Worm (Caenorhabditis elegans) whole organism, L1 larva: ENCODE results near the gene Y39A3B.7.

Source experiments
- C04F5.9 ChIP-seq: sonication (generic microtip); optimal IDR thresholded peaks from 2 replicates; lab custom pipeline; 2016; ENCODE audit warnings: missing genetic modification characterization, missing compliant biosample characterization
- F16B12.6 ChIP-seq: fragments of 150-350 bp; optimal IDR thresholded peaks from 2 replicates; lab custom pipeline; 2014; ENCODE audit warnings: missing biosample characterization, missing genetic modification characterization
- aly-2 ChIP-seq: fragments of 150-350 bp; optimal IDR thresholded peaks from 2 replicates; lab custom pipeline; 2014; ENCODE audit warnings: missing biosample characterization, missing genetic modification characterization
- ama-1 ChIP-seq: fragments of 150-350 bp; optimal IDR thresholded peaks from 2 replicates; lab custom pipeline; 2014
- blmp-1 ChIP-seq: fragments of 150-350 bp; optimal IDR thresholded peaks from 2 replicates; lab custom pipeline; 2014; ENCODE audit warnings: missing biosample characterization, missing genetic modification characterization
- ceh-63 ChIP-seq: fragments of 200-800 bp; sonication (Bioruptor generic); optimal IDR thresholded peaks from 2 replicates; lab custom pipeline; 2018; ENCODE audit warnings: mild to moderate bottlenecking, missing genetic modification characterization, missing compliant biosample characterization
- ceh-82 ChIP-seq, 3 experiments: fragments of 150-350 bp in 1 of 3; sonication (generic microtip) in 2 of 3; optimal IDR thresholded peaks; 2 replicates each; lab custom pipeline; 2014 to 2017; ENCODE audit warnings: missing biosample characterization in 3 of 3, missing genetic modification characterization in 3 of 3
- ceh-90 ChIP-seq: sonication (generic microtip); optimal IDR thresholded peaks from 2 replicates; lab custom pipeline; 2016; ENCODE audit warnings: missing genetic modification characterization, missing compliant biosample characterization
- ces-1 ChIP-seq: fragments of 150-350 bp; optimal IDR thresholded peaks from 2 replicates; lab custom pipeline; 2014; ENCODE audit warnings: missing biosample characterization, missing genetic modification reagents, missing genetic modification characterization
- dpl-1 ChIP-seq, 3 experiments: fragments of 150-350 bp in 2 of 3; sonication (generic microtip) in 1 of 3; optimal IDR thresholded peaks; 2 replicates each; lab custom pipeline; 2014 to 2017; ENCODE audit warnings: missing biosample characterization in 3 of 3, missing genetic modification characterization in 3 of 3, missing genetic modification reagents in 3 of 3
- dsc-1 ChIP-seq: sonication (generic microtip); optimal IDR thresholded peaks from 2 replicates; lab custom pipeline; 2016; ENCODE audit warnings: mild to moderate bottlenecking, missing genetic modification characterization, missing compliant biosample characterization
- efl-1 ChIP-seq, 4 experiments: fragments of 150-350 bp; optimal IDR thresholded peaks in 3 of 4; peaks in 1 of 4; 1 replicate in 1 of 4; 2 replicates in 3 of 4; lab custom pipeline; 2014; ENCODE audit warnings: missing biosample characterization in 2 of 4, missing genetic modification characterization in 2 of 4, missing genetic modification reagents in 2 of 4
- efl-3 ChIP-seq: fragments of 200-800 bp; sonication (Bioruptor generic); optimal IDR thresholded peaks from 2 replicates; lab custom pipeline; 2018; ENCODE audit warnings: mild to moderate bottlenecking, missing genetic modification characterization, missing compliant biosample characterization
- egl-27 ChIP-seq, 2 experiments: fragments of 150-350 bp in 1 of 2; sonication (generic microtip); optimal IDR thresholded peaks; 3 replicates each; lab custom pipeline; 2017 to 2018; ENCODE audit warnings: missing biosample characterization in 2 of 2, missing genetic modification characterization in 2 of 2, missing genetic modification reagents in 2 of 2
- elt-2 ChIP-seq: sonication (generic microtip); optimal IDR thresholded peaks from 2 replicates; lab custom pipeline; 2016; ENCODE audit warnings: missing genetic modification characterization, mild to moderate bottlenecking, inconsistent platforms, missing compliant biosample characterization, missing genetic modification reagents
- fkh-4 ChIP-seq: sonication (generic microtip); optimal IDR thresholded peaks from 2 replicates; lab custom pipeline; 2016; ENCODE audit warnings: missing compliant biosample characterization, missing genetic modification characterization, borderline replicate concordance
- fkh-8 ChIP-seq: sonication (generic microtip); optimal IDR thresholded peaks from 2 replicates; lab custom pipeline; 2016; ENCODE audit warnings: mild to moderate bottlenecking, missing genetic modification characterization, missing compliant biosample characterization
- grh-1 ChIP-seq: fragments of 200-800 bp; sonication (Bioruptor generic); IDR thresholded peaks from 2 replicates; pipeline ENCODE4 v1.3.6; 2022; ENCODE audit warnings: missing genetic modification reagents, missing genetic modification characterization, missing compliant biosample characterization
- hlh-4 ChIP-seq: sonication (generic microtip); optimal IDR thresholded peaks from 2 replicates; lab custom pipeline; 2016; ENCODE audit warnings: mild to moderate bottlenecking, missing genetic modification characterization, missing compliant biosample characterization
- isw-1 ChIP-seq: fragments of 200-800 bp; sonication (Bioruptor generic); IDR thresholded peaks from 2 replicates; pipeline ENCODE4 v1.3.6; 2022; ENCODE audit warnings: missing genetic modification characterization, missing compliant biosample characterization
- jun-1 ChIP-seq: fragments of 150-350 bp; optimal IDR thresholded peaks from 2 replicates; lab custom pipeline; 2014; ENCODE audit warnings: missing biosample characterization, missing genetic modification reagents, missing genetic modification characterization
- lin-35 ChIP-seq, 2 experiments: fragments of 150-350 bp; optimal IDR thresholded peaks; 2 replicates each; lab custom pipeline; 2014; ENCODE audit warnings: missing biosample characterization in 2 of 2, missing genetic modification characterization in 2 of 2, missing genetic modification reagents in 2 of 2
- lsy-2 ChIP-seq, 2 experiments: fragments of 150-350 bp; optimal IDR thresholded peaks; 2 replicates each; lab custom pipeline; 2014; ENCODE audit warnings: missing biosample characterization in 2 of 2, missing genetic modification characterization in 2 of 2
- mab-9 ChIP-seq: fragments of 200-800 bp; sonication (Bioruptor generic); IDR thresholded peaks from 2 replicates; pipeline ENCODE4 v1.3.6; 2022; ENCODE audit warnings: missing genetic modification reagents, missing genetic modification characterization, missing compliant biosample characterization
- mep-1 ChIP-seq: fragments of 150-350 bp; optimal IDR thresholded peaks from 2 replicates; lab custom pipeline; 2014; ENCODE audit warnings: missing biosample characterization, missing genetic modification characterization
- nhr-11 ChIP-seq: fragments of 150-350 bp; optimal IDR thresholded peaks from 2 replicates; lab custom pipeline; 2014; ENCODE audit warnings: missing biosample characterization, missing genetic modification characterization
- nhr-19 ChIP-seq: fragments of 200-800 bp; sonication (Bioruptor generic); conservative IDR thresholded peaks from 2 replicates; pipeline ENCODE4 v1.3.6; 2022; ENCODE audit warnings: missing genetic modification characterization, missing compliant biosample characterization
- nhr-47 ChIP-seq: sonication (generic microtip); optimal IDR thresholded peaks from 2 replicates; lab custom pipeline; 2016; ENCODE audit warnings: mild to moderate bottlenecking, missing genetic modification characterization, moderate library complexity, missing compliant biosample characterization
- nhr-71 ChIP-seq: sonication (generic microtip); optimal IDR thresholded peaks from 2 replicates; lab custom pipeline; 2016; ENCODE audit warnings: mild to moderate bottlenecking, missing genetic modification characterization, moderate library complexity, missing compliant biosample characterization
- nhr-76 ChIP-seq: sonication (generic microtip); optimal IDR thresholded peaks from 2 replicates; lab custom pipeline; 2017; ENCODE audit warnings: missing biosample characterization, missing genetic modification characterization
- nhr-85 ChIP-seq: sonication (generic microtip); peaks from one replicate; lab custom pipeline; 2016; ENCODE audit warnings: missing genetic modification characterization, inconsistent platforms, missing compliant biosample characterization
- nhr-90 ChIP-seq: sonication (generic microtip); optimal IDR thresholded peaks from 2 replicates; lab custom pipeline; 2016; ENCODE audit warnings: mild to moderate bottlenecking, missing genetic modification characterization, missing compliant biosample characterization; ENCODE audit not compliant: poor library complexity
- pag-3 ChIP-seq: sonication (generic microtip); optimal IDR thresholded peaks from 2 replicates; lab custom pipeline; 2017; ENCODE audit warnings: missing genetic modification characterization, mild to moderate bottlenecking, missing compliant biosample characterization, antibody characterized with exemption, borderline replicate concordance; ENCODE audit not compliant: insufficient read depth
- pqm-1 ChIP-seq: sonication (generic microtip); optimal IDR thresholded peaks from 3 replicates; lab custom pipeline; 2017; ENCODE audit warnings: missing biosample characterization, missing genetic modification characterization
- sup-37 ChIP-seq: fragments of 200-800 bp; sonication (Bioruptor generic); optimal IDR thresholded peaks from 2 replicates; lab custom pipeline; 2018; ENCODE audit warnings: mild to moderate bottlenecking, missing genetic modification characterization, missing compliant biosample characterization
- swsn-7 ChIP-seq: sonication (generic microtip); optimal IDR thresholded peaks from 2 replicates; lab custom pipeline; 2016; ENCODE audit warnings: missing genetic modification characterization, missing compliant biosample characterization
- unc-30 ChIP-seq: sonication (generic microtip); optimal IDR thresholded peaks from 2 replicates; lab custom pipeline; 2017; ENCODE audit warnings: missing biosample characterization, missing genetic modification characterization
- vab-15 ChIP-seq: sonication (generic microtip); optimal IDR thresholded peaks from 2 replicates; lab custom pipeline; 2017; ENCODE audit warnings: missing genotype, mild to moderate bottlenecking, missing genetic modification characterization, missing compliant biosample characterization
- xbp-1 ChIP-seq: sonication (generic microtip); optimal IDR thresholded peaks from 2 replicates; lab custom pipeline; 2016; ENCODE audit warnings: missing genetic modification characterization, missing compliant biosample characterization
- zip-4 ChIP-seq: fragments of 200-800 bp; sonication (Bioruptor generic); optimal IDR thresholded peaks from 2 replicates; lab custom pipeline; 2018; ENCODE audit warnings: mild to moderate bottlenecking, missing genetic modification characterization, moderate library complexity, missing compliant biosample characterization

Y39A3B.7 gene

DNA sequence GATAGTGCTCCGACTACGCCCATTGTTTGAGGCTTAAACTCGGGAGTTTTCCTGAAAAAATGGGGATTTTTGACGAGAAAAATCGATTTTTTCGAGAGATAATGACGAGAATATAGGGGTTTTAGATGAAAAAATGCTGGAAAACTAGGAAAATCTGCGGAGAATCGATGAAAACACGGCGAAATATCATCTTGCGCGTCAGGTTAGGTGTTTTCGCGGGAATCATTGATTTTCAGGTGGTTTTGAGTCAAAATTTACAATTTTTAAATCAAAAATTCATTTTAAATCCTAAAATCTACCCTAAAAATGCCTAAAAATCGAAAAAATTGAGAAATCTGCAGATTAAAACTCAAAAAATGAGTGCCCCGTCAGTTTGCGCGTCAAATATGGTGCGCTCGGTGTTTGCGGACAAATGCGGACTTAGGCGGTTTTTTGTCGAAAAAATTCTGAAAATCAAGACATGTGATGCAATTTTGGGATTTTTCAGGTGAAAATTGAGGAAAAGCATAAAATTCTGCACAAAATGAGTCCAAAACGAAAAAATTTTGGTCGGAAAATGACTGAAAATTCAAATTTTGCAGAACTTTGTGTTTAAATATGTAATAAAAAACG, 22.8 kb downstream of the Y39A3B.7 start, which contains the start of gene mboa-6:
Gene mboa-6 (minus strand): TSS at position 51 of the 612 bp plus-strand sequence.
- TF ChIP-seq xbp-1 (tag; lab: Kevin White, UChicago) (peak; percentile 1), F16B12.6 (tag; lab: Kevin White, UChicago) (peak; percentile 78), nhr-76 (no peak), dpl-1 (GFP tag; optimal IDR thresholded peaks at IDR 0.05; lab: Kevin White, UChicago) (peak in 2 of 3 experiments; percentile 34 to 53), aly-2 (tag; lab: Kevin White, UChicago) (no peak), fkh-8 (tag; lab: Kevin White, UChicago) (no peak), isw-1 (GFP tag; lab: Robert Waterston, UW) (peak; percentile 33; the same call in 1 of the 2 replicates), lin-35 (GFP tag; optimal IDR thresholded peaks at IDR 0.05; lab: Kevin White, UChicago) (peak in 1 of 2 experiments; percentile 31), efl-1 (optimal IDR thresholded peaks at IDR 0.05; lab: Kevin White, UChicago) (peak; percentile 3 to 48), efl-1 (GFP tag; optimal IDR thresholded peaks at IDR 0.05 in 1 of 2; lab: Kevin White, UChicago) (peak; percentile 34 to 84)

DNA sequence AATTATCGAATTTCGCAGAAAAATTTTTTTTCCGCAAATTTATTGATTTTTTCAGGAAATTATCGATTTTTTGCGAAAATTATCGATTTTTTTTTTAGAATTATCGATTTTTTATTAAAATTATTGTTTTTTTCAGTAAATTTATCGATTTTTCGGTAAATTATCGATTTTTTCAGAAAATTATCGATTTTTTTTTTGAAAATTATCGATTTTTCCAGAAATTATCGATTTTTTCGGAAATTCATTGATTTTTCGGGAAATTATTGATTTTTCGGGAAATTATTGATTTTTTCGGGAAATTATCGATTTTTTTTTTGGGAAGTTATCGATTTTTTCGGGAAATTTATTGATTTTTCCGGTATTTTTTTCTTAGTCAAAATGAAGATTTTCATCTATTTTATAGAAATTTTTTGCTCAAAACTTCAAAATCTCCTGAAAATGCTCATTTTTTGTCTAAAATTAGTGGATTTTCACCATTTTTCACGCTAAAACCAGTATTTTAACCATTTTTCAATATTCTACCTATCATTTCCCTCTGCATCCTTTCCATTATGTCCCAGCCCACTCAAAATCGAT, 29.2 kb downstream of the Y39A3B.7 start:
- TF ChIP-seq vab-15 (tag; lab: Kevin White, UChicago) (no peak), nhr-11 (tag; lab: Kevin White, UChicago) (no peak), nhr-76 (no peak), ceh-63 (GFP tag; lab: Kevin White, UChicago) (no peak), nhr-71 (tag; lab: Kevin White, UChicago) (no peak)

DNA sequence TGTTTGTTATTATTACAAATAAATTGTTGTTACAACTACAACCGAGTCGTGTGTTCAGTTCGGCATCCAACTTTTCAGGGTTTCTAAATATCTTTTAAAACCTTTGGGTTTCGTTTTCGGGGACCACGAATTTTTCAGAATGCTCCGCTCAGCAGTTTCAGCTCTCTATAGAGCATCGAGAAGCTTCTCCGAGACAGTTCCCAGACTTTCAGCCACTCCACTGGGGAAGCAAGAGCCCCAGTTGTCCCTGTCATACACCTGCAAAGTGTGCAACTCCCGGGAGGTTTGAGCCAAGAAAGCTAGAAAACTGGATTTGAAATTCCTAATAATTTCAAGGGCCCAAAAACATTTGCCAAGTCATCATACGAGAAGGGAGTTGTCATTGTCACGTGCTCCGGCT, 33.4 kb downstream of the Y39A3B.7 start, which contains the start of gene F53A3.7:
Gene F53A3.7 (plus strand): TSS at position 139 of the 400 bp plus-strand sequence.
- TF ChIP-seq swsn-7 (peak; percentile 4), fkh-4 (tag; lab: Kevin White, UChicago) (no peak), egl-27 (tag; optimal IDR thresholded peaks at IDR 0.05; lab: Kevin White, UChicago) (peak in 1 of 2 experiments; percentile 14), nhr-85 (peak; percentile 63), hlh-4 (tag; lab: Kevin White, UChicago) (no peak), lsy-2 (tag; optimal IDR thresholded peaks at IDR 0.05; lab: Kevin White, UChicago) (peak in 1 of 2 experiments; percentile 42), elt-2 (tag; lab: Kevin White, UChicago) (peak; percentile 3), dpl-1 (GFP tag; optimal IDR thresholded peaks at IDR 0.05; lab: Kevin White, UChicago) (no peak), ceh-90 (tag; lab: Kevin White, UChicago) (no peak), C04F5.9 (tag; lab: Kevin White, UChicago) (no peak), zip-4 (GFP tag; lab: Kevin White, UChicago) (no peak), mep-1 (tag; lab: Kevin White, UChicago) (no peak), ceh-82 (tag; optimal IDR thresholded peaks at IDR 0.05; lab: Kevin White, UChicago) (no peak), sup-37 (GFP tag; lab: Kevin White, UChicago) (no peak), pqm-1 (tag; lab: Kevin White, UChicago) (no peak), mab-9 (no peak), nhr-47 (tag; lab: Kevin White, UChicago) (no peak), blmp-1 (tag; lab: Kevin White, UChicago) (no peak), nhr-19 (GFP tag; lab: Robert Waterston, UW) (no peak), nhr-90 (peak; percentile 18), efl-1 (optimal IDR thresholded peaks at IDR 0.05; lab: Kevin White, UChicago) (peak; percentile 8 to 22), efl-1 (GFP tag; optimal IDR thresholded peaks at IDR 0.05 in 1 of 2; lab: Kevin White, UChicago) (peak in 1 of 2 experiments; percentile 86), ces-1 (no peak), pag-3 (tag; lab: Kevin White, UChicago) (no peak), grh-1 (GFP tag; lab: Robert Waterston, UW) (no peak), unc-30 (tag; lab: Kevin White, UChicago) (no peak), jun-1 (tag; lab: Kevin White, UChicago) (no peak), ama-1 (peak; percentile 76), dsc-1 (tag; lab: Kevin White, UChicago) (no peak), efl-3 (GFP tag; lab: Kevin White, UChicago) (peak; percentile 1)
